Worm (Caenorhabditis elegans) whole organism, early embryonic: ENCODE measurements around the gene nas-17.

Experiments
- B0310.2 ChIP-seq: sonication (generic microtip); optimal IDR thresholded peaks from 2 replicates; lab custom pipeline; 2016; ENCODE audit warnings: mild to moderate bottlenecking, missing genetic modification characterization, missing compliant biosample characterization
- F13C5.2 ChIP-seq: sonication (generic microtip); optimal IDR thresholded peaks from 2 replicates; lab custom pipeline; 2017; ENCODE audit warnings: mild to moderate bottlenecking, missing genetic modification characterization, inconsistent platforms, missing compliant biosample characterization
- aly-1 ChIP-seq: sonication (generic microtip); optimal IDR thresholded peaks from 2 replicates; lab custom pipeline; 2016; ENCODE audit warnings: missing genetic modification characterization, missing compliant biosample characterization
- ama-1 ChIP-seq: fragments of 150-350 bp; optimal IDR thresholded peaks from 2 replicates; lab custom pipeline; 2014
- ceh-13 ChIP-seq: fragments of 200-800 bp; sonication (Bioruptor generic); optimal IDR thresholded peaks from 2 replicates; lab custom pipeline; 2018; ENCODE audit warnings: mild to moderate bottlenecking, missing genetic modification characterization, missing compliant biosample characterization
- ceh-36 ChIP-seq: sonication (generic microtip); optimal IDR thresholded peaks from 2 replicates; lab custom pipeline; 2016; ENCODE audit warnings: missing genetic modification characterization, inconsistent platforms, missing compliant biosample characterization
- ets-7 ChIP-seq: sonication (generic microtip); optimal IDR thresholded peaks from 2 replicates; lab custom pipeline; 2016; ENCODE audit warnings: missing genotype, missing genetic modification characterization, missing compliant biosample characterization
- flt-1 ChIP-seq: fragments of 200-800 bp; sonication (Bioruptor generic); IDR thresholded peaks from 2 replicates; pipeline ENCODE4 v1.3.6; 2022; ENCODE audit warnings: missing genetic modification characterization, missing compliant biosample characterization
- hmbx-1 ChIP-seq: sonication (generic microtip); optimal IDR thresholded peaks from 2 replicates; lab custom pipeline; 2016; ENCODE audit warnings: mild to moderate bottlenecking, missing genetic modification characterization, missing compliant biosample characterization
- hmg-4 ChIP-seq: fragments of 200-800 bp; sonication (Bioruptor generic); optimal IDR thresholded peaks from 2 replicates; lab custom pipeline; 2018; ENCODE audit warnings: mild to moderate bottlenecking, missing genetic modification characterization, missing compliant biosample characterization
- hnd-1 ChIP-seq: sonication (generic microtip); optimal IDR thresholded peaks from 2 replicates; lab custom pipeline; 2016; ENCODE audit warnings: missing genetic modification characterization, missing compliant biosample characterization
- pes-1 ChIP-seq: fragments of 200-800 bp; sonication (Bioruptor generic); IDR thresholded peaks from 2 replicates; pipeline ENCODE4 v1.3.6; 2022; ENCODE audit warnings: missing genetic modification reagents, missing genetic modification characterization, missing compliant biosample characterization
- scrt-1 ChIP-seq: fragments of 200-800 bp; sonication (Bioruptor generic); IDR thresholded peaks from 2 replicates; pipeline ENCODE4 v1.3.6; 2022; ENCODE audit warnings: missing genetic modification characterization, missing compliant biosample characterization
- sea-1 ChIP-seq: fragments of 200-800 bp; sonication (Bioruptor generic); conservative IDR thresholded peaks from 2 replicates; pipeline ENCODE4 v1.3.6; 2022; ENCODE audit warnings: missing genetic modification characterization, missing compliant biosample characterization
- tbx-11 ChIP-seq: fragments of 200-800 bp; sonication (Bioruptor generic); IDR thresholded peaks from 2 replicates; pipeline ENCODE4 v1.3.6; 2022; ENCODE audit warnings: missing genetic modification characterization, missing compliant biosample characterization
- tbx-37 ChIP-seq: fragments of 200-800 bp; sonication (Bioruptor generic); conservative IDR thresholded peaks from 2 replicates; pipeline ENCODE4 v1.3.6; 2022; ENCODE audit warnings: missing genetic modification reagents, missing genetic modification characterization, missing compliant biosample characterization
- tra-4 ChIP-seq: sonication (generic microtip); optimal IDR thresholded peaks from 2 replicates; lab custom pipeline; 2017; ENCODE audit warnings: missing genetic modification characterization, missing compliant biosample characterization

Gene nas-17

ce11 chrV:11398616-11399015 is at the start of gene nas-17:
TSS of gene nas-17 (plus strand) at chrV:11398916.
- TF ChIP-seq aly-1 (tag; lab: Kevin White, UChicago) (no peak), ceh-36 (tag; lab: Kevin White, UChicago) (no peak), B0310.2 (tag; lab: Kevin White, UChicago) (no peak)

ce11 chrV:11351263-11351662 is 47.5 kb upstream of the nas-17 start:
- TF ChIP-seq scrt-1 (GFP tag; lab: Robert Waterston, UW) (no peak), hnd-1 (tag; lab: Kevin White, UChicago) (no peak), aly-1 (tag; lab: Kevin White, UChicago) (no peak), B0310.2 (tag; lab: Kevin White, UChicago) (no peak), ceh-36 (tag; lab: Kevin White, UChicago) (no peak), tbx-37 (GFP tag; lab: Robert Waterston, UW) (no peak), F13C5.2 (tag; lab: Kevin White, UChicago) (no peak), ceh-13 (GFP tag; lab: Kevin White, UChicago) (no peak), sea-1 (GFP tag; lab: Robert Waterston, UW) (no peak), ets-7 (tag; lab: Kevin White, UChicago) (no peak), ama-1 (lab: Kevin White, UChicago) (no peak), pes-1 (GFP tag; lab: Robert Waterston, UW) (no peak)

ce11 chrV:11352893-11353292 is 45.8 kb upstream of the nas-17 start, which contains the start of gene npr-25:
TSS of gene npr-25 (minus strand) at chrV:11352993.
- TF ChIP-seq hmbx-1 (tag; lab: Kevin White, UChicago), result no peak
- TF ChIP-seq sea-1 (GFP tag; lab: Robert Waterston, UW), result no peak
- no peak for TF ChIP-seq ama-1 (lab: Kevin White, UChicago)
- TF ChIP-seq aly-1 (tag; lab: Kevin White, UChicago), result no peak
- no peak for TF ChIP-seq scrt-1 (GFP tag; lab: Robert Waterston, UW)
- TF ChIP-seq tbx-37 (GFP tag; lab: Robert Waterston, UW), result no peak
- TF ChIP-seq ceh-36 (tag; lab: Kevin White, UChicago), result no peak
- TF ChIP-seq pes-1 (GFP tag; lab: Robert Waterston, UW), result no peak
- no peak for TF ChIP-seq ets-7 (tag; lab: Kevin White, UChicago)

- TF ChIP-seq ama-1 (lab: Kevin White, UChicago) (no peak), sea-1 (GFP tag; lab: Robert Waterston, UW) (no peak), ceh-13 (GFP tag; lab: Kevin White, UChicago) (no peak), F13C5.2 (tag; lab: Kevin White, UChicago) (no peak), tbx-37 (GFP tag; lab: Robert Waterston, UW) (no peak), B0310.2 (tag; lab: Kevin White, UChicago) (no peak), scrt-1 (GFP tag; lab: Robert Waterston, UW) (no peak), aly-1 (tag; lab: Kevin White, UChicago) (no peak), ets-7 (tag; lab: Kevin White, UChicago) (no peak), tra-4 (tag; lab: Kevin White, UChicago) (no peak), ceh-36 (tag; lab: Kevin White, UChicago) (no peak), hmg-4 (no peak), flt-1 (no peak), tbx-11 (GFP tag; lab: Robert Waterston, UW) (no peak), pes-1 (GFP tag; lab: Robert Waterston, UW) (no peak), hmbx-1 (tag; lab: Kevin White, UChicago) (no peak)
Measured at ce11 chrV:11354264-11354663, 44.5 kb upstream of the nas-17 start.

ce11 chrV:11363575-11363974 is 35.1 kb upstream of the nas-17 start:
- no peak for TF ChIP-seq aly-1 (tag; lab: Kevin White, UChicago)
- no peak for TF ChIP-seq tra-4 (tag; lab: Kevin White, UChicago)
- no peak for TF ChIP-seq tbx-37 (GFP tag; lab: Robert Waterston, UW)
- no peak for TF ChIP-seq pes-1 (GFP tag; lab: Robert Waterston, UW)
- TF ChIP-seq ceh-13 (GFP tag; lab: Kevin White, UChicago), result no peak
- no peak for TF ChIP-seq tbx-11 (GFP tag; lab: Robert Waterston, UW)
- TF ChIP-seq hmg-4, result no peak
- no peak for TF ChIP-seq flt-1
- no peak for TF ChIP-seq F13C5.2 (tag; lab: Kevin White, UChicago)
- TF ChIP-seq hmbx-1 (tag; lab: Kevin White, UChicago), result no peak
- TF ChIP-seq sea-1 (GFP tag; lab: Robert Waterston, UW), result no peak
- no peak for TF ChIP-seq ets-7 (tag; lab: Kevin White, UChicago)
- TF ChIP-seq ceh-36 (tag; lab: Kevin White, UChicago), result no peak
- no peak for TF ChIP-seq B0310.2 (tag; lab: Kevin White, UChicago)

- TF ChIP-seq tbx-37 (GFP tag; lab: Robert Waterston, UW) (no peak), tra-4 (tag; lab: Kevin White, UChicago) (no peak), sea-1 (GFP tag; lab: Robert Waterston, UW) (no peak), tbx-11 (GFP tag; lab: Robert Waterston, UW) (no peak), pes-1 (GFP tag; lab: Robert Waterston, UW) (no peak), B0310.2 (tag; lab: Kevin White, UChicago) (no peak), hnd-1 (tag; lab: Kevin White, UChicago) (no peak), ets-7 (tag; lab: Kevin White, UChicago) (no peak), aly-1 (tag; lab: Kevin White, UChicago) (no peak), hmg-4 (no peak), ama-1 (lab: Kevin White, UChicago) (no peak), flt-1 (no peak), scrt-1 (GFP tag; lab: Robert Waterston, UW) (no peak), ceh-36 (tag; lab: Kevin White, UChicago) (no peak), F13C5.2 (tag; lab: Kevin White, UChicago) (no peak), hmbx-1 (tag; lab: Kevin White, UChicago) (no peak), ceh-13 (GFP tag; lab: Kevin White, UChicago) (no peak)
Measured at ce11 chrV:11366129-11366528, 32.6 kb upstream of the nas-17 start, which contains the start of gene dop-5. TSS of gene dop-5 (minus strand) at chrV:11366229.
